Fruit fly (Drosophila melanogaster) whole organism, embryonic: Measurements from ENCODE around the gene CG2818.

Experiments
- CG10979 ChIP-seq: fragments of 200-800 bp; sonication (Bioruptor generic); optimal IDR thresholded peaks from 2 replicates; lab custom pipeline; 2018; ENCODE audit warnings: missing biosample characterization, mild to moderate bottlenecking, missing genetic modification characterization, moderate library complexity
- CG11504 ChIP-seq: fragments of 200-800 bp; sonication (Bioruptor generic); optimal IDR thresholded peaks from 3 replicates; lab custom pipeline; 2019; ENCODE audit warnings: missing biosample characterization, mild to moderate bottlenecking, missing genetic modification characterization, moderate library complexity
- CG11695 ChIP-seq: fragments of 200-800 bp; sonication (Bioruptor generic); IDR thresholded peaks from 3 replicates; pipeline ENCODE4 v1.3.6; 2022; ENCODE audit warnings: missing biosample characterization, missing genetic modification characterization
- CG12071 ChIP-seq: fragments of 200-800 bp; sonication (Bioruptor generic); optimal IDR thresholded peaks from 3 replicates; lab custom pipeline; 2018; ENCODE audit warnings: missing biosample characterization, mild to moderate bottlenecking, missing genetic modification characterization
- CG1233 ChIP-seq: fragments of 200-800 bp; sonication (Bioruptor generic); optimal IDR thresholded peaks from 4 replicates; lab custom pipeline; 2018; ENCODE audit warnings: missing biosample characterization, mild to moderate bottlenecking, missing genetic modification characterization
- CG12769 ChIP-seq: fragments of 200-800 bp; sonication (Bioruptor generic); optimal IDR thresholded peaks from 2 replicates; lab custom pipeline; 2019; ENCODE audit warnings: missing biosample characterization, mild to moderate bottlenecking, missing genetic modification characterization, moderate library complexity
- CG13296 ChIP-seq: fragments of 200-800 bp; sonication (Bioruptor generic); optimal IDR thresholded peaks from 3 replicates; lab custom pipeline; 2018; ENCODE audit warnings: missing biosample characterization, mild to moderate bottlenecking, missing genetic modification characterization
- CG14014 ChIP-seq: fragments of 200-800 bp; sonication (Bioruptor generic); IDR thresholded peaks from 2 replicates; pipeline ENCODE4 v1.3.6; 2022; ENCODE audit warnings: missing biosample characterization, missing genetic modification characterization
- CG16863 ChIP-seq: fragments of 200-800 bp; sonication (Bioruptor generic); optimal IDR thresholded peaks from 3 replicates; lab custom pipeline; 2016; ENCODE audit warnings: missing biosample characterization, missing genetic modification characterization
- CG1792 ChIP-seq: fragments of 200-800 bp; sonication (Bioruptor generic); optimal IDR thresholded peaks from 2 replicates; lab custom pipeline; 2016; ENCODE audit warnings: missing biosample characterization, missing genetic modification characterization
- CG18262 ChIP-seq: fragments of 200-800 bp; optimal IDR thresholded peaks from 3 replicates; lab custom pipeline; 2019; ENCODE audit warnings: missing biosample characterization, mild to moderate bottlenecking, missing genetic modification characterization, moderate library complexity
- CG18599 ChIP-seq: fragments of 200-800 bp; sonication (Bioruptor generic); optimal IDR thresholded peaks from 3 replicates; lab custom pipeline; 2017; ENCODE audit warnings: missing biosample characterization, missing genetic modification characterization, mild to moderate bottlenecking, moderate library complexity, missing genetic modification reagents
- CG2678 ChIP-seq: fragments of 200-800 bp; sonication (Bioruptor generic); optimal IDR thresholded peaks from 3 replicates; lab custom pipeline; 2019; ENCODE audit warnings: missing biosample characterization, mild to moderate bottlenecking, missing genetic modification characterization, moderate library complexity
- CG2712 ChIP-seq: fragments of 200-800 bp; optimal IDR thresholded peaks from 3 replicates; lab custom pipeline; 2019; ENCODE audit warnings: missing biosample characterization, mild to moderate bottlenecking, missing genetic modification characterization, moderate library complexity
- CG31441 ChIP-seq: fragments of 200-800 bp; sonication (Bioruptor generic); IDR thresholded peaks from 2 replicates; pipeline ENCODE4 v1.3.6; 2022; ENCODE audit warnings: missing biosample characterization, missing genetic modification characterization
- CG32532 ChIP-seq: fragments of 200-800 bp; sonication (Bioruptor generic); IDR thresholded peaks from 2 replicates; pipeline ENCODE4 v1.3.6; 2022; ENCODE audit warnings: missing biosample characterization, missing genetic modification characterization
- CG32772 ChIP-seq: fragments of 200-800 bp; sonication (Bioruptor generic); IDR thresholded peaks from 2 replicates; pipeline ENCODE4 v1.3.6; 2022; ENCODE audit warnings: missing biosample characterization, missing genetic modification characterization
- CG4360 ChIP-seq: fragments of 200-800 bp; sonication (Bioruptor generic); IDR thresholded peaks from 2 replicates; pipeline ENCODE4 v1.3.6; 2022; ENCODE audit warnings: missing biosample characterization, missing genetic modification characterization
- CG7786 ChIP-seq: fragments of 200-800 bp; sonication (Bioruptor generic); optimal IDR thresholded peaks from 2 replicates; lab custom pipeline; 2016; ENCODE audit warnings: missing biosample characterization, missing genetic modification characterization
- CG7839 ChIP-seq: fragments of 200-800 bp; sonication (Bioruptor generic); optimal IDR thresholded peaks from 3 replicates; lab custom pipeline; 2018; ENCODE audit warnings: missing biosample characterization, mild to moderate bottlenecking, missing genetic modification characterization, moderate library complexity
- CG8765 ChIP-seq: fragments of 200-800 bp; sonication (Bioruptor generic); IDR thresholded peaks from 2 replicates; pipeline ENCODE4 v1.3.6; 2022; ENCODE audit warnings: missing biosample characterization, missing genetic modification characterization
- CoRest ChIP-seq: fragments of 200-800 bp; sonication (Bioruptor generic); optimal IDR thresholded peaks from 3 replicates; lab custom pipeline; 2018; ENCODE audit warnings: missing biosample characterization, mild to moderate bottlenecking, missing genetic modification characterization, moderate library complexity
- D19B ChIP-seq: fragments of 200-800 bp; sonication (Bioruptor generic); optimal IDR thresholded peaks from 2 replicates; lab custom pipeline; 2017; ENCODE audit warnings: missing biosample characterization, mild to moderate bottlenecking, missing genetic modification characterization
- Hey ChIP-seq: fragments of 200-800 bp; sonication (Bioruptor generic); optimal IDR thresholded peaks from 3 replicates; lab custom pipeline; 2018; ENCODE audit warnings: missing biosample characterization, mild to moderate bottlenecking, missing genetic modification characterization
- Jarid2 ChIP-seq: fragments of 200-800 bp; sonication (Bioruptor generic); optimal IDR thresholded peaks from 3 replicates; lab custom pipeline; 2017; ENCODE audit warnings: mild to moderate bottlenecking, missing biosample characterization, missing genetic modification reagents, missing genetic modification characterization
- MTF-1 ChIP-seq: fragments of 200-800 bp; sonication (Bioruptor generic); optimal IDR thresholded peaks from 2 replicates; lab custom pipeline; 2018; ENCODE audit warnings: missing biosample characterization, mild to moderate bottlenecking, missing genetic modification characterization, borderline replicate concordance
- Med ChIP-seq: fragments of 200-800 bp; sonication (Bioruptor generic); peaks from one replicate; lab custom pipeline; 2016; ENCODE audit warnings: missing biosample characterization, missing genetic modification characterization, mild to moderate bottlenecking, inconsistent platforms, moderate library complexity
- Spps ChIP-seq: fragments of 200-800 bp; sonication (Bioruptor generic); optimal IDR thresholded peaks from 2 replicates; lab custom pipeline; 2018; ENCODE audit warnings: missing biosample characterization, mild to moderate bottlenecking, missing genetic modification characterization
- Ssrp ChIP-seq: fragments of 200-800 bp; sonication (Bioruptor generic); optimal IDR thresholded peaks from 2 replicates; lab custom pipeline; 2018; ENCODE audit warnings: missing biosample characterization, mild to moderate bottlenecking, missing genetic modification characterization, moderate library complexity
- Trl ChIP-seq, 3 experiments: fragments of >200 bp in 2 of 3; fragments of 200-800 bp in 1 of 3; sonication (Bioruptor generic) in 1 of 3; optimal IDR thresholded peaks; 2 replicates in 1 of 3; 3 replicates in 2 of 3; lab custom pipeline; 2016 to 2017; ENCODE audit warnings: missing biosample characterization in 1 of 3, missing genetic modification characterization in 1 of 3
- Xrp1 ChIP-seq: fragments of 200-800 bp; sonication (Bioruptor generic); IDR thresholded peaks from 2 replicates; pipeline ENCODE4 v1.3.6; 2022; ENCODE audit warnings: missing biosample characterization, missing genetic modification characterization
- abd-A ChIP-seq: fragments of 200-800 bp; sonication (Bioruptor generic); optimal IDR thresholded peaks from 3 replicates; lab custom pipeline; 2019; ENCODE audit warnings: missing biosample characterization, mild to moderate bottlenecking, missing genetic modification characterization, moderate library complexity
- br ChIP-seq: fragments of >200 bp; optimal IDR thresholded peaks from 2 replicates; lab custom pipeline; 2017
- dysf ChIP-seq: fragments of 200-800 bp; sonication (Bioruptor generic); IDR thresholded peaks from 3 replicates; pipeline ENCODE4 v1.3.6; 2022; ENCODE audit warnings: missing biosample characterization, missing genetic modification characterization
- gem ChIP-seq: fragments of 200-800 bp; sonication (Bioruptor generic); optimal IDR thresholded peaks from 2 replicates; lab custom pipeline; 2019; ENCODE audit warnings: missing biosample characterization, mild to moderate bottlenecking, missing genetic modification characterization, moderate library complexity
- grau ChIP-seq: fragments of 200-800 bp; optimal IDR thresholded peaks from 3 replicates; lab custom pipeline; 2019; ENCODE audit warnings: missing biosample characterization, mild to moderate bottlenecking, missing genetic modification characterization, moderate library complexity
- hkb ChIP-seq, 2 experiments: fragments of 200-800 bp in 1 of 2; fragments of >200 bp in 1 of 2; sonication (Bioruptor generic) in 1 of 2; IDR thresholded peaks in 1 of 2; optimal IDR thresholded peaks in 1 of 2; 2 replicates each; pipeline versions ENCODE4 v1.3.6 to Lab custom; 2017 to 2022; ENCODE audit warnings: missing biosample characterization in 1 of 2, missing genetic modification characterization in 1 of 2
- hth ChIP-seq: fragments of >200 bp; optimal IDR thresholded peaks from 2 replicates; lab custom pipeline; 2017; ENCODE audit warnings: inconsistent platforms
- odd ChIP-seq: fragments of 200-800 bp; sonication (Bioruptor generic); optimal IDR thresholded peaks from 2 replicates; lab custom pipeline; 2017; ENCODE audit warnings: missing biosample characterization, mild to moderate bottlenecking, missing genetic modification characterization
- rib ChIP-seq: fragments of 200-800 bp; sonication (Bioruptor generic); IDR thresholded peaks from 2 replicates; pipeline ENCODE4 v1.3.6; 2022; ENCODE audit warnings: missing biosample characterization, missing genetic modification characterization
- salm ChIP-seq: fragments of 200-800 bp; sonication (Bioruptor generic); optimal IDR thresholded peaks from 2 replicates; lab custom pipeline; 2018; ENCODE audit warnings: missing biosample characterization, mild to moderate bottlenecking, missing genetic modification characterization
- sens ChIP-seq: fragments of 200-800 bp; sonication (Bioruptor generic); peaks from one replicate; lab custom pipeline; 2016; ENCODE audit warnings: missing biosample characterization, missing genetic modification characterization
- shn ChIP-seq: fragments of 200-800 bp; sonication (Bioruptor generic); optimal IDR thresholded peaks from 3 replicates; lab custom pipeline; 2016; ENCODE audit warnings: missing biosample characterization, missing genetic modification characterization
- sug ChIP-seq: fragments of 200-800 bp; optimal IDR thresholded peaks from 2 replicates; lab custom pipeline; 2019; ENCODE audit warnings: missing biosample characterization, mild to moderate bottlenecking, missing genetic modification characterization, moderate library complexity
- tx ChIP-seq: fragments of 200-800 bp; sonication (Bioruptor generic); optimal IDR thresholded peaks from 2 replicates; lab custom pipeline; 2016; ENCODE audit warnings: missing biosample characterization, missing genetic modification characterization

The CG2818 gene

dm6 chr2L:3730182-3730975, 17.2 kb downstream of the CG2818 start, which contains the start of gene CG10019 (continued):
- TF ChIP-seq Xrp1 (GFP tag; lab: Robert Waterston, UW) = no peak
- no peak for TF ChIP-seq CG12769 (tag; lab: Kevin White, UChicago)
- TF ChIP-seq hth = no peak
- TF ChIP-seq shn (GFP tag; lab: Kevin White, UChicago) = no peak
- no peak for TF ChIP-seq CG32772
- TF ChIP-seq br (lab: Kevin White, UChicago) = no peak
- TF ChIP-seq D19B (GFP tag; lab: Kevin White, UChicago) = no peak
- TF ChIP-seq Jarid2 (GFP tag; lab: Kevin White, UChicago) = peak; percentile 75

- no peak for TF ChIP-seq CG8765 (GFP tag; lab: Robert Waterston, UW)
- no peak for TF ChIP-seq tx (GFP tag; lab: Kevin White, UChicago)
- TF ChIP-seq CG16863 (GFP tag; lab: Kevin White, UChicago) = no peak
- no peak for TF ChIP-seq salm (tag; lab: Kevin White, UChicago)
Observed at dm6 chr2L:3731055-3731454, 17.9 kb downstream of the CG2818 start.

dm6 chr2L:3737003-3737662, 24.0 kb downstream of the CG2818 start:
- TF ChIP-seq Med (GFP tag; lab: Kevin White, UChicago) (peak; percentile 12), CG2678 (tag; lab: Kevin White, UChicago) (peak; percentile 60), rib (GFP tag; lab: Robert Waterston, UW) (no peak), Hey (tag; lab: Kevin White, UChicago) (no peak), MTF-1 (no peak), CG11695 (GFP tag; lab: Robert Waterston, UW) (no peak), sens (GFP tag; lab: Kevin White, UChicago) (peak; percentile 42), CG11504 (tag; lab: Kevin White, UChicago) (peak; percentile 47), CG1792 (GFP tag; lab: Kevin White, UChicago) (no peak), CG1233 (GFP tag; lab: Kevin White, UChicago) (no peak), CG10979 (tag; lab: Kevin White, UChicago) (no peak), Spps (tag; lab: Kevin White, UChicago) (no peak), CoRest (tag; lab: Kevin White, UChicago) (peak; percentile 28), CG13296 (no peak), abd-A (tag; lab: Kevin White, UChicago) (peak; percentile 86), CG7839 (tag; lab: Kevin White, UChicago) (peak; percentile 3), CG32532 (0 out of 2 replicates have a peak, but pooled peaks have one; percentile 28), CG7786 (GFP tag; lab: Kevin White, UChicago) (no peak), CG4360 (GFP tag; lab: Robert Waterston, UW) (peak; percentile 50; the same call in 1 of the 2 replicates), CG14014 (0 out of 2 replicates have a peak, but pooled peaks have one; percentile 13), CG18262 (tag; lab: Kevin White, UChicago) (peak; percentile 18), CG12071 (no peak), sug (tag; lab: Kevin White, UChicago) (no peak), grau (tag; lab: Kevin White, UChicago) (peak; percentile 25), gem (peak; percentile 53), CG31441 (peak; percentile 33; the same call in 1 of the 2 replicates), Ssrp (tag; lab: Kevin White, UChicago) (peak; percentile 2), CG2712 (tag; lab: Kevin White, UChicago) (peak; percentile 1), CG18599 (GFP tag; lab: Kevin White, UChicago) (peak; percentile 24), odd (no peak), Trl (optimal IDR thresholded peaks at IDR 0.05; lab: Kevin White, UChicago) (no peak), Trl (GFP tag; optimal IDR thresholded peaks at IDR 0.05; lab: Kevin White, UChicago) (no peak), dysf (GFP tag; lab: Robert Waterston, UW) (no peak), hkb (optimal IDR thresholded peaks at IDR 0.05; lab: Kevin White, UChicago) (no peak), hkb (GFP tag; IDR thresholded peaks at IDR 0.05; lab: Robert Waterston, UW) (no peak)
